Worm (Caenorhabditis elegans) whole organism, young adult: Measurements from ENCODE around the gene fbxb-83.
A peak's percentile ranks its signal among the peaks of the same experiment; 100 is the strongest.
"Not testable (repeated sequence)": the region's sequence is repeated elsewhere in the genome, so short reads cannot be mapped to it uniquely, and the experiment has no call there.

ENCODE experiments used
- B0019.2 ChIP-seq: fragments of 200-800 bp; sonication (Bioruptor generic); conservative IDR thresholded peaks from 2 replicates; pipeline ENCODE4 v1.3.6; 2022; ENCODE audit warnings: missing genetic modification reagents, missing genetic modification characterization, missing compliant biosample characterization
- C17E4.6 ChIP-seq: fragments of 200-800 bp; sonication (Bioruptor generic); IDR thresholded peaks from 2 replicates; pipeline ENCODE4 v1.3.6; 2022; ENCODE audit warnings: missing genetic modification reagents, missing genetic modification characterization, missing compliant biosample characterization
- F39B2.1 ChIP-seq: fragments of 200-800 bp; sonication (Bioruptor generic); IDR thresholded peaks from 2 replicates; pipeline ENCODE4 v1.3.6; 2022; ENCODE audit warnings: missing genetic modification reagents, missing genetic modification characterization, missing compliant biosample characterization
- F55B11.4 ChIP-seq: sonication (generic microtip); optimal IDR thresholded peaks from 2 replicates; lab custom pipeline; 2016; ENCODE audit warnings: missing compliant biosample characterization, missing genetic modification characterization, borderline replicate concordance; ENCODE audit not compliant: insufficient read depth
- F57A8.1 ChIP-seq: fragments of 200-800 bp; sonication (Bioruptor generic); optimal IDR thresholded peaks from 2 replicates; lab custom pipeline; 2018; ENCODE audit warnings: mild to moderate bottlenecking, missing genetic modification characterization, moderate library complexity, missing compliant biosample characterization
- ZK185.1 ChIP-seq: sonication (generic microtip); optimal IDR thresholded peaks from 2 replicates; lab custom pipeline; 2016; ENCODE audit warnings: mild to moderate bottlenecking, missing genetic modification characterization, missing compliant biosample characterization; ENCODE audit not compliant: poor library complexity, severe bottlenecking
- aptf-2 ChIP-seq: fragments of 200-800 bp; sonication (Bioruptor generic); conservative IDR thresholded peaks from 2 replicates; pipeline ENCODE4 v1.3.6; 2022; ENCODE audit warnings: missing genetic modification reagents, missing genetic modification characterization, missing compliant biosample characterization
- atf-7 ChIP-seq: sonication (generic microtip); optimal IDR thresholded peaks from 2 replicates; lab custom pipeline; 2017; ENCODE audit warnings: mild to moderate bottlenecking, missing genetic modification characterization, missing compliant biosample characterization
- athp-1 ChIP-seq: sonication (generic microtip); optimal IDR thresholded peaks from 2 replicates; lab custom pipeline; 2017; ENCODE audit warnings: mild to moderate bottlenecking, missing genetic modification characterization, missing compliant biosample characterization
- bed-1 ChIP-seq: fragments of 200-800 bp; sonication (Bioruptor generic); IDR thresholded peaks from 2 replicates; pipeline ENCODE4 v1.3.6; 2022; ENCODE audit warnings: missing genetic modification reagents, missing genetic modification characterization, missing compliant biosample characterization
- cebp-1 ChIP-seq, 2 experiments: fragments of 200-800 bp in 1 of 2; sonication (Bioruptor generic) in 1 of 2; sonication (generic microtip) in 1 of 2; IDR thresholded peaks in 1 of 2; optimal IDR thresholded peaks in 1 of 2; 2 replicates each; pipeline versions ENCODE4 v1.3.6 to Lab custom; 2017 to 2022; ENCODE audit warnings: missing compliant biosample characterization in 2 of 2, missing genetic modification characterization in 2 of 2, mild to moderate bottlenecking in 1 of 2, missing genetic modification reagents in 1 of 2, moderate library complexity in 1 of 2
- cebp-2 ChIP-seq: fragments of 200-800 bp; sonication (Bioruptor generic); IDR thresholded peaks from 2 replicates; pipeline ENCODE4 v1.3.6; 2022; ENCODE audit warnings: missing genetic modification characterization, missing compliant biosample characterization
- ceh-27 ChIP-seq: fragments of 200-800 bp; sonication (Bioruptor generic); optimal IDR thresholded peaks from 2 replicates; lab custom pipeline; 2018; ENCODE audit warnings: mild to moderate bottlenecking, missing genetic modification characterization, moderate library complexity, missing compliant biosample characterization
- ceh-40 ChIP-seq: fragments of 200-800 bp; sonication (Bioruptor generic); IDR thresholded peaks from 2 replicates; pipeline ENCODE4 v1.3.6; 2022; ENCODE audit warnings: missing genetic modification characterization, missing compliant biosample characterization
- chd-7 ChIP-seq: sonication (generic microtip); optimal IDR thresholded peaks from 2 replicates; lab custom pipeline; 2016; ENCODE audit warnings: mild to moderate bottlenecking, missing genetic modification characterization, moderate library complexity, missing compliant biosample characterization
- hlh-12 ChIP-seq: sonication (generic microtip); optimal IDR thresholded peaks from 2 replicates; lab custom pipeline; 2016; ENCODE audit warnings: missing genetic modification characterization, missing compliant biosample characterization
- hmg-1.2 ChIP-seq: fragments of 200-800 bp; sonication (Bioruptor generic); IDR thresholded peaks from 2 replicates; pipeline ENCODE4 v1.3.6; 2022; ENCODE audit warnings: missing genetic modification reagents, missing genetic modification characterization, missing compliant biosample characterization
- hsf-1 ChIP-seq: fragments of 200-800 bp; sonication (Bioruptor generic); IDR thresholded peaks from 2 replicates; pipeline ENCODE4 v1.3.6; 2022; ENCODE audit warnings: missing genetic modification reagents, missing genetic modification characterization, missing compliant biosample characterization
- lin-26 ChIP-seq: fragments of 200-800 bp; sonication (Bioruptor generic); IDR thresholded peaks from 2 replicates; pipeline ENCODE4 v1.3.6; 2022; ENCODE audit warnings: missing genetic modification reagents, missing genetic modification characterization, missing compliant biosample characterization
- mes-4 ChIP-seq: sonication (generic microtip); optimal IDR thresholded peaks from 2 replicates; lab custom pipeline; 2016; ENCODE audit warnings: missing genotype, missing genetic modification characterization, missing compliant biosample characterization
- mxl-1 ChIP-seq: sonication (generic microtip); optimal IDR thresholded peaks from 2 replicates; lab custom pipeline; 2016; ENCODE audit warnings: missing genetic modification characterization, missing compliant biosample characterization
- nfya-1 ChIP-seq: sonication (generic microtip); optimal IDR thresholded peaks from 2 replicates; lab custom pipeline; 2017; ENCODE audit warnings: antibody characterized with exemption, missing compliant biosample characterization, missing genetic modification characterization, borderline replicate concordance; ENCODE audit not compliant: insufficient read depth
- nfyb-1 ChIP-seq: fragments of 200-800 bp; sonication (Bioruptor generic); IDR thresholded peaks from 2 replicates; pipeline ENCODE4 v1.3.6; 2022; ENCODE audit warnings: missing genetic modification reagents, missing genetic modification characterization, missing compliant biosample characterization
- nhr-179 ChIP-seq: sonication (generic microtip); optimal IDR thresholded peaks from 2 replicates; lab custom pipeline; 2016; ENCODE audit warnings: mild to moderate bottlenecking, missing genetic modification characterization, missing compliant biosample characterization
- pha-4 ChIP-seq: fragments of 150-350 bp; sonication (generic microtip); optimal IDR thresholded peaks from 2 replicates; lab custom pipeline; 2014; ENCODE audit warnings: missing biosample characterization, missing genetic modification reagents, missing genetic modification characterization
- rpc-1 ChIP-seq, 2 experiments: fragments of 150-350 bp in 1 of 2; sonication (generic microtip) in 1 of 2; optimal IDR thresholded peaks; 2 replicates each; lab custom pipeline; 2014 to 2018; ENCODE audit warnings: missing biosample characterization in 1 of 2, missing genetic modification characterization in 1 of 2, missing genetic modification reagents in 1 of 2, missing genotype in 1 of 2
- sptf-2 ChIP-seq: fragments of 200-800 bp; sonication (Bioruptor generic); optimal IDR thresholded peaks from 2 replicates; lab custom pipeline; 2018; ENCODE audit warnings: mild to moderate bottlenecking, missing genetic modification characterization, missing compliant biosample characterization
- ztf-25 ChIP-seq: fragments of 200-800 bp; sonication (Bioruptor generic); IDR thresholded peaks from 2 replicates; pipeline ENCODE4 v1.3.6; 2022; ENCODE audit warnings: missing genetic modification reagents, missing genetic modification characterization, missing compliant biosample characterization
- ztf-28 ChIP-seq: fragments of 200-800 bp; sonication (Bioruptor generic); IDR thresholded peaks from 2 replicates; pipeline ENCODE4 v1.3.6; 2022; ENCODE audit warnings: missing genetic modification reagents, missing genetic modification characterization, missing compliant biosample characterization
- ztf-3 ChIP-seq: fragments of 200-800 bp; sonication (Bioruptor generic); optimal IDR thresholded peaks from 2 replicates; lab custom pipeline; 2018; ENCODE audit warnings: mild to moderate bottlenecking, missing genetic modification characterization, missing compliant biosample characterization

The fbxb-83 gene

DNA sequence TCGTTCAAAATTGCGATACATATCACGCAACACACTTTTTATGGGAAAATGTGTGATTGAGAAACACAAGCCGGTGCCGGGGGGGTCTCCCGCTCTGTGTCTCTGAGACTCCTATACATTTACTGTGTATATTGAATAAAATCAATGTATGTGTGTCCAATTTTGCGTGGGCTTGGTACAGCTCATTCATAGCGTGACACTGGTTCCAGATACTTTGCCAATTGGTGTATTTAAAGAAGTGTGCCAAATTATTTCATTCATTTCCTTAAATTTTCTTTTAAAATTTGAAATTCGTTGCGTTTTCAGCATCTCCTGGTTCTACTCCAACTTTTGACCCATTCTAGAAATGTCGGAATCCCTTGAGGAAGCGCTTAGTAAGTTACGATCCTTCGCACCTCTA, 27.8 kb downstream of the fbxb-83 start, which contains the start of gene C29F9.5:
TSS of gene C29F9.5 (plus strand) at position 301 of the 400 bp plus-strand sequence.
- TF ChIP-seq atf-7 (tag; lab: Kevin White, UChicago) (no peak), mxl-1 (tag; lab: Kevin White, UChicago) (no peak), hlh-12 (tag; lab: Kevin White, UChicago) (no peak), ZK185.1 (tag; lab: Kevin White, UChicago) (no peak), ztf-28 (GFP tag; lab: Robert Waterston, UW) (no peak), ztf-25 (GFP tag; lab: Robert Waterston, UW) (no peak), pha-4 (tag; lab: Kevin White, UChicago) (no peak), B0019.2 (GFP tag; lab: Robert Waterston, UW) (no peak), nfyb-1 (GFP tag; lab: Robert Waterston, UW) (no peak), hsf-1 (GFP tag; lab: Robert Waterston, UW) (no peak), chd-7 (tag; lab: Kevin White, UChicago) (no peak)

DNA sequence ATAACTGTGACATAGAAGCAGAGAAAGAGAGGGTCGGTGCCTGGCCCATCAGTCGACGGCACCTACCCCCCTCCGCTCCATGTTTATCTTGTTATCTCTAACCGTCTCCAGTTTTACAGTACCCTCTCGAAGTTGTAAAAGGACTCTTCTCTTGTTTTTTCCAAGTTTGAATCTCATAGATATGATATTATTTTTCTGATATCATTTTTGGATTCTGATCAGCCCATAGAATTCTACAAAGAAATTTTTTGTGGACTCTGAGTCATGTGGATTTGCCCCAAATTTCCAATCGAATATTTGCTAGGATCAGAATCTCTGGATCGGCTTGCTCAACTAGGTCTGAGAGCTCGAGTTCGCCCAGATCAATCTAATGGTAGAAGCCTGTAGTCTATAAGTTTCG, 30.4 kb downstream of the fbxb-83 start, which contains the start of gene C29F9.6:
TSS of gene C29F9.6 (plus strand) at position 301 of the 400 bp plus-strand sequence.
- TF ChIP-seq athp-1 = no peak
- TF ChIP-seq lin-26 (GFP tag; lab: Robert Waterston, UW) = no peak
- no peak for TF ChIP-seq rpc-1 (optimal IDR thresholded peaks at IDR 0.05; lab: Kevin White, UChicago)
- TF ChIP-seq rpc-1 (tag; optimal IDR thresholded peaks at IDR 0.05; lab: Kevin White, UChicago) = no peak
- TF ChIP-seq aptf-2 = no peak
- no peak for TF ChIP-seq nhr-179 (tag; lab: Kevin White, UChicago)
- TF ChIP-seq C17E4.6 (GFP tag; lab: Robert Waterston, UW) = no peak
- no peak for TF ChIP-seq hmg-1.2 (GFP tag; lab: Robert Waterston, UW)
- no peak for TF ChIP-seq F55B11.4 (tag; lab: Kevin White, UChicago)
- TF ChIP-seq ceh-27 (GFP tag; lab: Kevin White, UChicago) = no peak
- no peak for TF ChIP-seq nfya-1
- TF ChIP-seq ztf-28 (GFP tag; lab: Robert Waterston, UW) = no peak
- no peak for TF ChIP-seq bed-1 (GFP tag; lab: Robert Waterston, UW)
- no peak for TF ChIP-seq F57A8.1

DNA sequence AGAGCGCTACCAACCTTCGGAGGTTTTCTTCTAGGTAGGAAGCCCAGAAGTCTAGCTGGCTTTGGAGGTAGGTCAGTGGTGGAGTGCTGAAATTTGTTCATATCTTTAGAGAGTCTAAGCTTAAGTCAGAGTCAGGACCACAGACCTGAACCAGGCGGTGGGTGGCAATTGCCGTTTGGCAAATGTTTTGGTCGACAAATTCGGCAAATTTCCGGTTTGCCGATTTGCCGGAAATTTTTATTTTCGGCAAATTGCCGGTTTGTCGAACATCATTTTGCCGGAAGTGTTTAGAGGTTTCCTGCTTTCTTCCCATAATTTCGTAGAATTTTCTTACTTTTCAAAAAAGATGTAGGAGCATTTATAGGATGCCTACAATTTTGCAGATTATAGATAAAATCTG, 46.2 kb downstream of the fbxb-83 start, which contains the start of gene C29F9.9:
TSS of gene C29F9.9 (minus strand) at position 101 of the 400 bp plus-strand sequence.
- not testable (repeated sequence) for TF ChIP-seq sptf-2 (GFP tag; lab: Kevin White, UChicago); F39B2.1; mes-4 (tag; lab: Kevin White, UChicago)

DNA sequence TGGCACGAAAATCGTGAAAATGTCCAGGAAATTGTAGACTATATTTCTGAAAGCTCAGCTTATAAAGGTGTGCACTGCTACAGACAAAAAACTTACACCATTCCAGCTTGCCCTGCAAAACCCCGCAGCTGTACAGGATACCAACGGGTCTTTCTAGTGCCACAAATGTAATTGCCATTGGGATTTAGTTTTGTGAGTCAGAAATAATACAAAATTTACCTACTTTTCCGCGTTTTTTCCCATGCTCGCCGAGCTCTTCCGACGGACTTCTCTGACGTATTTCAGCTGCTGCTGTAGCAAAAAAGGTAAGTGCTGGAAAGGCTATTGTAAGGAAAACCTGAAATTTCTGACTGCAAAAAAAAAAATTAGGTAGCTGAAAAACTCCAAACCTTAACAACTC, 48.0 kb downstream of the fbxb-83 start, which contains the start of gene C29F9.8:
TSS of gene C29F9.8 (minus strand) at position 101 of the 400 bp plus-strand sequence.
- not testable (repeated sequence) for TF ChIP-seq ztf-3 (GFP tag; lab: Kevin White, UChicago); cebp-2 (GFP tag; lab: Robert Waterston, UW); mxl-1 (tag; lab: Kevin White, UChicago)

DNA sequence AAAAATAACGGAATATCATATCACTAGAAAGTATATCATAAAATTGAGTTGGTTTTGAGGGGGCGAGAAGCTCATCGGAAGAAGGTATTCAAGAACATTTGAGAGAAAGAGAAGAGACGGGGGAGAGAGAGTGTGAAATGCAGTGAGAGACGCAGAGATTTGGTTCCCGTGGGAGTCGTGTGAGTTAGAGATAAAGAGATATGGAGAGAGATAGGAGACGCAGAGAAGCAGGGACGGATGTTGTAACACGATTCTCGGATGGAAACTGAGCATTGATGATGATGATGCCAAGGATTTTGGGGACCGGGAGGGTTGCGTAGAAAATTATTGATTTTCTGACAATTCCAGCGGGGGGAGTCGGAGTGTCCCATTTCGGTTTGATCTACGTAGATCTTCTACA, 48.8 kb downstream of the fbxb-83 start:
- TF ChIP-seq C17E4.6 (GFP tag; lab: Robert Waterston, UW) (no peak), ceh-40 (GFP tag; lab: Robert Waterston, UW) (no peak), cebp-1 (GFP tag; IDR thresholded peaks at IDR 0.05; lab: Robert Waterston, UW) (no peak), cebp-1 (tag; optimal IDR thresholded peaks at IDR 0.05; lab: Kevin White, UChicago) (peak; percentile 0), hmg-1.2 (GFP tag; lab: Robert Waterston, UW) (peak; percentile 90)
